Worm (Caenorhabditis elegans) whole organism, L4/young adult: Measurements from ENCODE around the gene mct-5.

Experiments used
- dao-5 ChIP-seq: sonication (generic microtip); optimal IDR thresholded peaks from 2 replicates; lab custom pipeline; 2016; ENCODE audit warnings: missing genotype, missing genetic modification characterization, moderate library complexity, missing compliant biosample characterization
- him-1 ChIP-seq: sonication (generic microtip); optimal IDR thresholded peaks from 2 replicates; lab custom pipeline; 2016; ENCODE audit warnings: missing genotype, missing genetic modification reagents, missing genetic modification characterization, missing compliant biosample characterization

- no peak for TF ChIP-seq him-1 (tag; lab: Kevin White, UChicago)
- no peak for TF ChIP-seq dao-5 (tag; lab: Kevin White, UChicago)
Observed at ce11 chrII:7053649-7054048, 44.7 kb downstream of the mct-5 start, which contains the start of gene ZK1127.4.
